Worm (Caenorhabditis elegans) whole organism, early embryonic: ENCODE results near the gene mif-2.

ENCODE experiments used
- B0310.2 ChIP-seq: sonication (generic microtip); optimal IDR thresholded peaks from 2 replicates; lab custom pipeline; 2016; ENCODE audit warnings: mild to moderate bottlenecking, missing genetic modification characterization, missing compliant biosample characterization
- F13C5.2 ChIP-seq: sonication (generic microtip); optimal IDR thresholded peaks from 2 replicates; lab custom pipeline; 2017; ENCODE audit warnings: mild to moderate bottlenecking, missing genetic modification characterization, inconsistent platforms, missing compliant biosample characterization
- aly-1 ChIP-seq: sonication (generic microtip); optimal IDR thresholded peaks from 2 replicates; lab custom pipeline; 2016; ENCODE audit warnings: missing genetic modification characterization, missing compliant biosample characterization
- ama-1 ChIP-seq: fragments of 150-350 bp; optimal IDR thresholded peaks from 2 replicates; lab custom pipeline; 2014
- ceh-13 ChIP-seq: fragments of 200-800 bp; sonication (Bioruptor generic); optimal IDR thresholded peaks from 2 replicates; lab custom pipeline; 2018; ENCODE audit warnings: mild to moderate bottlenecking, missing genetic modification characterization, missing compliant biosample characterization
- ceh-36 ChIP-seq: sonication (generic microtip); optimal IDR thresholded peaks from 2 replicates; lab custom pipeline; 2016; ENCODE audit warnings: missing genetic modification characterization, inconsistent platforms, missing compliant biosample characterization
- ets-7 ChIP-seq: sonication (generic microtip); optimal IDR thresholded peaks from 2 replicates; lab custom pipeline; 2016; ENCODE audit warnings: missing genotype, missing genetic modification characterization, missing compliant biosample characterization
- flt-1 ChIP-seq: fragments of 200-800 bp; sonication (Bioruptor generic); IDR thresholded peaks from 2 replicates; pipeline ENCODE4 v1.3.6; 2022; ENCODE audit warnings: missing genetic modification characterization, missing compliant biosample characterization
- hmbx-1 ChIP-seq: sonication (generic microtip); optimal IDR thresholded peaks from 2 replicates; lab custom pipeline; 2016; ENCODE audit warnings: mild to moderate bottlenecking, missing genetic modification characterization, missing compliant biosample characterization
- hmg-4 ChIP-seq: fragments of 200-800 bp; sonication (Bioruptor generic); optimal IDR thresholded peaks from 2 replicates; lab custom pipeline; 2018; ENCODE audit warnings: mild to moderate bottlenecking, missing genetic modification characterization, missing compliant biosample characterization
- hnd-1 ChIP-seq: sonication (generic microtip); optimal IDR thresholded peaks from 2 replicates; lab custom pipeline; 2016; ENCODE audit warnings: missing genetic modification characterization, missing compliant biosample characterization
- pes-1 ChIP-seq: fragments of 200-800 bp; sonication (Bioruptor generic); IDR thresholded peaks from 2 replicates; pipeline ENCODE4 v1.3.6; 2022; ENCODE audit warnings: missing genetic modification reagents, missing genetic modification characterization, missing compliant biosample characterization
- scrt-1 ChIP-seq: fragments of 200-800 bp; sonication (Bioruptor generic); IDR thresholded peaks from 2 replicates; pipeline ENCODE4 v1.3.6; 2022; ENCODE audit warnings: missing genetic modification characterization, missing compliant biosample characterization
- sea-1 ChIP-seq: fragments of 200-800 bp; sonication (Bioruptor generic); conservative IDR thresholded peaks from 2 replicates; pipeline ENCODE4 v1.3.6; 2022; ENCODE audit warnings: missing genetic modification characterization, missing compliant biosample characterization
- tbx-11 ChIP-seq: fragments of 200-800 bp; sonication (Bioruptor generic); IDR thresholded peaks from 2 replicates; pipeline ENCODE4 v1.3.6; 2022; ENCODE audit warnings: missing genetic modification characterization, missing compliant biosample characterization
- tbx-37 ChIP-seq: fragments of 200-800 bp; sonication (Bioruptor generic); conservative IDR thresholded peaks from 2 replicates; pipeline ENCODE4 v1.3.6; 2022; ENCODE audit warnings: missing genetic modification reagents, missing genetic modification characterization, missing compliant biosample characterization
- tra-4 ChIP-seq: sonication (generic microtip); optimal IDR thresholded peaks from 2 replicates; lab custom pipeline; 2017; ENCODE audit warnings: missing genetic modification characterization, missing compliant biosample characterization

The mif-2 gene

ce11 chrV:11989861-11990260 lies 11.6 kb upstream of the mif-2 start:
- TF ChIP-seq ceh-36 (tag; lab: Kevin White, UChicago) = no peak
- TF ChIP-seq F13C5.2 (tag; lab: Kevin White, UChicago) = no peak
- TF ChIP-seq B0310.2 (tag; lab: Kevin White, UChicago) = no peak
- no peak for TF ChIP-seq scrt-1 (GFP tag; lab: Robert Waterston, UW)
- no peak for TF ChIP-seq hnd-1 (tag; lab: Kevin White, UChicago)
- no peak for TF ChIP-seq ets-7
- no peak for TF ChIP-seq hmg-4 (GFP tag; lab: Kevin White, UChicago)
- TF ChIP-seq ceh-13 = no peak
- TF ChIP-seq tbx-37 (GFP tag; lab: Robert Waterston, UW) = no peak
- TF ChIP-seq hmbx-1 (tag; lab: Kevin White, UChicago) = no peak
- no peak for TF ChIP-seq ama-1
- TF ChIP-seq pes-1 (GFP tag; lab: Robert Waterston, UW) = no peak
- TF ChIP-seq tbx-11 (GFP tag; lab: Robert Waterston, UW) = no peak
- no peak for TF ChIP-seq flt-1 (GFP tag; lab: Robert Waterston, UW)
- TF ChIP-seq sea-1 (GFP tag; lab: Robert Waterston, UW) = no peak
- TF ChIP-seq aly-1 = no peak
- no peak for TF ChIP-seq tra-4 (tag; lab: Kevin White, UChicago)

- TF ChIP-seq B0310.2 (tag; lab: Kevin White, UChicago) = no peak
- TF ChIP-seq pes-1 (GFP tag; lab: Robert Waterston, UW) = no peak
- TF ChIP-seq scrt-1 (GFP tag; lab: Robert Waterston, UW) = no peak
- TF ChIP-seq tbx-11 (GFP tag; lab: Robert Waterston, UW) = no peak
- TF ChIP-seq flt-1 (GFP tag; lab: Robert Waterston, UW) = no peak
- no peak for TF ChIP-seq ama-1
- no peak for TF ChIP-seq ceh-13
- no peak for TF ChIP-seq ceh-36 (tag; lab: Kevin White, UChicago)
- no peak for TF ChIP-seq F13C5.2 (tag; lab: Kevin White, UChicago)
- no peak for TF ChIP-seq hmbx-1 (tag; lab: Kevin White, UChicago)
- no peak for TF ChIP-seq tbx-37 (GFP tag; lab: Robert Waterston, UW)
- TF ChIP-seq aly-1 = no peak
- no peak for TF ChIP-seq hmg-4 (GFP tag; lab: Kevin White, UChicago)
- TF ChIP-seq sea-1 (GFP tag; lab: Robert Waterston, UW) = no peak
These were observed 8.0 kb upstream of the mif-2 start for ce11 chrV:11986078-11986869.

- no peak for TF ChIP-seq ama-1
- no peak for TF ChIP-seq ets-7
- TF ChIP-seq tra-4 (tag; lab: Kevin White, UChicago) = no peak
- TF ChIP-seq flt-1 (GFP tag; lab: Robert Waterston, UW) = no peak
- TF ChIP-seq hmbx-1 (tag; lab: Kevin White, UChicago) = no peak
- no peak for TF ChIP-seq B0310.2 (tag; lab: Kevin White, UChicago)
- TF ChIP-seq hnd-1 (tag; lab: Kevin White, UChicago) = no peak
- TF ChIP-seq sea-1 (GFP tag; lab: Robert Waterston, UW) = no peak
- TF ChIP-seq hmg-4 (GFP tag; lab: Kevin White, UChicago) = no peak
- TF ChIP-seq ceh-13 = no peak
- TF ChIP-seq aly-1 = no peak
- TF ChIP-seq ceh-36 (tag; lab: Kevin White, UChicago) = no peak
- no peak for TF ChIP-seq tbx-11 (GFP tag; lab: Robert Waterston, UW)
- TF ChIP-seq pes-1 (GFP tag; lab: Robert Waterston, UW) = no peak
- no peak for TF ChIP-seq tbx-37 (GFP tag; lab: Robert Waterston, UW)
- no peak for TF ChIP-seq F13C5.2 (tag; lab: Kevin White, UChicago)
- no peak for TF ChIP-seq scrt-1 (GFP tag; lab: Robert Waterston, UW)
These were observed 7.1 kb upstream of the mif-2 start, which contains the start of gene mans-2 for ce11 chrV:11985384-11985783. Gene mans-2, minus strand, starts transcription at chrV:11985484.

- TF ChIP-seq F13C5.2 (tag; lab: Kevin White, UChicago) (peak; percentile 13), aly-1 (no peak)
These were observed 4.0 kb upstream of the mif-2 start, which contains the start of gene rpt-1 for ce11 chrV:11982309-11982708. Gene rpt-1, minus strand, starts transcription at chrV:11982397.

ce11 chrV:11979673-11980561 lies 1.7 kb upstream of the mif-2 start, which contains the start of gene snr-4:
Gene snr-4, minus strand, starts transcription at chrV:11979723.
- peak; percentile 63 for TF ChIP-seq flt-1 (GFP tag; lab: Robert Waterston, UW)
- TF ChIP-seq hmg-4 (GFP tag; lab: Kevin White, UChicago) = peak; percentile 57
- TF ChIP-seq ceh-36 (tag; lab: Kevin White, UChicago) = peak; percentile 31
- no peak for TF ChIP-seq hnd-1 (tag; lab: Kevin White, UChicago)
- no peak for TF ChIP-seq hmbx-1 (tag; lab: Kevin White, UChicago)
- TF ChIP-seq scrt-1 (GFP tag; lab: Robert Waterston, UW) = no peak
- TF ChIP-seq ets-7 = no peak
- TF ChIP-seq tbx-37 (GFP tag; lab: Robert Waterston, UW) = no peak; the same call in 1 of the 2 replicates
- TF ChIP-seq tra-4 (tag; lab: Kevin White, UChicago) = peak; percentile 8
- TF ChIP-seq F13C5.2 (tag; lab: Kevin White, UChicago) = peak; percentile 73
- TF ChIP-seq B0310.2 (tag; lab: Kevin White, UChicago) = peak; percentile 57
- TF ChIP-seq aly-1 = no peak
- TF ChIP-seq ceh-13 = peak; percentile 6
- TF ChIP-seq tbx-11 (GFP tag; lab: Robert Waterston, UW) = no peak
- peak; percentile 94 for TF ChIP-seq ama-1
- peak; percentile 53; the same call in 1 of the 2 replicates for TF ChIP-seq pes-1 (GFP tag; lab: Robert Waterston, UW)
- 0 out of 2 replicates have a peak, but pooled peaks have one; percentile 66 for TF ChIP-seq sea-1 (GFP tag; lab: Robert Waterston, UW)

ce11 chrV:11976734-11977133 lies 1.5 kb downstream of the mif-2 start:
- TF ChIP-seq ceh-13 (no peak), scrt-1 (GFP tag; lab: Robert Waterston, UW) (no peak), flt-1 (GFP tag; lab: Robert Waterston, UW) (no peak), tbx-37 (GFP tag; lab: Robert Waterston, UW) (no peak), ceh-36 (tag; lab: Kevin White, UChicago) (no peak), tbx-11 (GFP tag; lab: Robert Waterston, UW) (no peak), hnd-1 (tag; lab: Kevin White, UChicago) (no peak), ets-7 (no peak), F13C5.2 (tag; lab: Kevin White, UChicago) (no peak), tra-4 (tag; lab: Kevin White, UChicago) (no peak), sea-1 (GFP tag; lab: Robert Waterston, UW) (no peak), pes-1 (GFP tag; lab: Robert Waterston, UW) (no peak), ama-1 (no peak), aly-1 (no peak), B0310.2 (tag; lab: Kevin White, UChicago) (no peak), hmbx-1 (tag; lab: Kevin White, UChicago) (no peak), hmg-4 (GFP tag; lab: Kevin White, UChicago) (no peak)
